Worm (Caenorhabditis elegans) whole organism, midembryonic: Measurements from ENCODE around the gene C03B1.9.

Experiments
- T22C8.4 ChIP-seq: fragments of 200-800 bp; sonication (Bioruptor generic); IDR thresholded peaks from 2 replicates; pipeline ENCODE4 v1.3.6; 2022; ENCODE audit warnings: missing genetic modification characterization, missing compliant biosample characterization
- cog-1 ChIP-seq: sonication (generic microtip); optimal IDR thresholded peaks from 2 replicates; lab custom pipeline; 2016; ENCODE audit warnings: missing genetic modification characterization, missing compliant biosample characterization
- flt-1 ChIP-seq: fragments of 200-800 bp; sonication (Bioruptor generic); IDR thresholded peaks from 2 replicates; pipeline ENCODE4 v1.3.6; 2022; ENCODE audit warnings: missing genetic modification characterization, missing compliant biosample characterization
- tab-1 ChIP-seq: fragments of 200-800 bp; sonication (Bioruptor generic); IDR thresholded peaks from 2 replicates; pipeline ENCODE4 v1.3.6; 2022; ENCODE audit warnings: missing genetic modification characterization, missing compliant biosample characterization

DNA sequence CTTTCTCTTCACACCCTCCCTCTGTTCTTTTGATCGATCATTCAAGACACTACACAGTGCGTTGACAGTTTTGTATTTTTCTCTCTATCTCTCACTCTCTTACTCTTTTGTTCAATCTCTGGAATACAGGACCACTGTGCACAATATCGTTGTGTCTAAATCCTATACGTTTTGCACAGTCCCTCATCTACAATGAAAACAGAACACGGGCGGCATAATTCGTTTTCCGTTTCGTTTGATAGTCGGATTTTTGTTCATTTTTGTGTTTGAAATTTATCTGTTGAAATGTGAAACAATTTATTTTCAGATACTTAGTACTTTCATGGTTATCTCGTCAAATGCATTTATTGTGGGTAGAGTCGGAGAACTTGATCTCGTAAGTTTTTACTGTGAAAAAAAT is 5.4 kb downstream of the C03B1.9 start, which contains the start of gene C03B1.7:
- TF ChIP-seq T22C8.4 (GFP tag; lab: Robert Waterston, UW), result no peak
- no peak for TF ChIP-seq flt-1 (GFP tag; lab: Robert Waterston, UW)
- no peak for TF ChIP-seq tab-1 (GFP tag; lab: Robert Waterston, UW)
- TF ChIP-seq cog-1 (tag; lab: Kevin White, UChicago), result no peak
